Fruit fly (Drosophila melanogaster) whole organism, embryonic: ENCODE results near the gene CG8814.

Source experiments
- CG10274 ChIP-seq: fragments of 200-800 bp; sonication (Bioruptor generic); optimal IDR thresholded peaks from 3 replicates; lab custom pipeline; 2017; ENCODE audit warnings: missing biosample characterization, mild to moderate bottlenecking, missing genetic modification characterization
- CG10321 ChIP-seq: fragments of 200-800 bp; sonication (Bioruptor generic); IDR thresholded peaks from 2 replicates; pipeline ENCODE4 v1.3.6; 2022; ENCODE audit warnings: missing biosample characterization, missing genetic modification characterization
- CG12104 ChIP-seq: fragments of 200-800 bp; sonication (Bioruptor generic); optimal IDR thresholded peaks from 3 replicates; lab custom pipeline; 2016; ENCODE audit warnings: missing biosample characterization, missing genetic modification characterization
- CG12219 ChIP-seq: fragments of 200-800 bp; sonication (Bioruptor generic); optimal IDR thresholded peaks from 3 replicates; lab custom pipeline; 2018; ENCODE audit warnings: missing biosample characterization, mild to moderate bottlenecking, missing genetic modification characterization
- CG12299 ChIP-seq: fragments of 200-800 bp; sonication (Bioruptor generic); optimal IDR thresholded peaks from 2 replicates; lab custom pipeline; 2018; ENCODE audit warnings: missing biosample characterization, mild to moderate bottlenecking, missing genetic modification characterization
- CG12744 ChIP-seq: fragments of 200-800 bp; sonication (Bioruptor generic); optimal IDR thresholded peaks from 2 replicates; lab custom pipeline; 2016; ENCODE audit warnings: missing biosample characterization, missing genetic modification characterization
- CG13424 ChIP-seq: fragments of 200-800 bp; sonication (Bioruptor generic); optimal IDR thresholded peaks from 2 replicates; lab custom pipeline; 2019; ENCODE audit warnings: missing biosample characterization, mild to moderate bottlenecking, missing genetic modification characterization, moderate library complexity
- CG14667 ChIP-seq: fragments of 200-800 bp; sonication (Bioruptor generic); IDR thresholded peaks from 2 replicates; pipeline ENCODE4 v1.3.6; 2022; ENCODE audit warnings: missing biosample characterization, missing genetic modification characterization
- CG15073 ChIP-seq: fragments of 200-800 bp; sonication (Bioruptor generic); optimal IDR thresholded peaks from 2 replicates; lab custom pipeline; 2016; ENCODE audit warnings: missing biosample characterization, missing genetic modification characterization
- CG16813 ChIP-seq: fragments of 200-800 bp; sonication (Bioruptor generic); IDR thresholded peaks from 3 replicates; pipeline ENCODE4 v1.3.6; 2022; ENCODE audit warnings: missing biosample characterization, missing genetic modification characterization; ENCODE audit not compliant: partially characterized antibody
- CG17328 ChIP-seq: fragments of 200-800 bp; sonication (Bioruptor generic); IDR thresholded peaks from 2 replicates; pipeline ENCODE4 v1.3.6; 2022; ENCODE audit warnings: missing biosample characterization, missing genetic modification characterization
- CG1792 ChIP-seq: fragments of 200-800 bp; sonication (Bioruptor generic); optimal IDR thresholded peaks from 2 replicates; lab custom pipeline; 2016; ENCODE audit warnings: missing biosample characterization, missing genetic modification characterization
- CG18011 ChIP-seq: fragments of 200-800 bp; sonication (Bioruptor generic); optimal IDR thresholded peaks from 2 replicates; lab custom pipeline; 2017; ENCODE audit warnings: missing biosample characterization, missing genetic modification characterization, mild to moderate bottlenecking, moderate library complexity, missing genotype
- CG18764 ChIP-seq: fragments of 200-800 bp; sonication (Bioruptor generic); optimal IDR thresholded peaks from 3 replicates; lab custom pipeline; 2016; ENCODE audit warnings: missing biosample characterization, missing genetic modification characterization
- CG2199 ChIP-seq: fragments of 200-800 bp; sonication (Bioruptor generic); IDR thresholded peaks from 3 replicates; pipeline ENCODE4 v1.3.6; 2022; ENCODE audit warnings: missing biosample characterization, missing genetic modification characterization
- CG30431 ChIP-seq: fragments of 200-800 bp; sonication (Bioruptor generic); optimal IDR thresholded peaks from 2 replicates; lab custom pipeline; 2017; ENCODE audit warnings: missing biosample characterization, missing genetic modification characterization
- CG31365 ChIP-seq: fragments of 200-800 bp; sonication (Bioruptor generic); optimal IDR thresholded peaks from 2 replicates; lab custom pipeline; 2018; ENCODE audit warnings: missing biosample characterization, mild to moderate bottlenecking, missing genetic modification characterization
- CG3838 ChIP-seq: fragments of 200-800 bp; sonication (Bioruptor generic); optimal IDR thresholded peaks from 3 replicates; lab custom pipeline; 2016; ENCODE audit warnings: missing biosample characterization, missing genetic modification characterization
- CG43689 ChIP-seq: fragments of 200-800 bp; sonication (Bioruptor generic); IDR thresholded peaks from 2 replicates; pipeline ENCODE4 v1.3.6; 2022; ENCODE audit warnings: missing biosample characterization, missing genetic modification characterization
- CG6765 ChIP-seq: fragments of 200-800 bp; sonication (Bioruptor generic); optimal IDR thresholded peaks from 3 replicates; lab custom pipeline; 2017; ENCODE audit warnings: missing biosample characterization, mild to moderate bottlenecking, missing genetic modification characterization
- Doc3 ChIP-seq: fragments of 200-800 bp; sonication (Bioruptor generic); IDR thresholded peaks from 3 replicates; pipeline ENCODE4 v1.3.6; 2022; ENCODE audit warnings: missing biosample characterization, missing genetic modification characterization; ENCODE audit not compliant: partially characterized antibody
- E2f2 ChIP-seq: fragments of 200-800 bp; sonication (Bioruptor generic); IDR thresholded peaks from 2 replicates; pipeline ENCODE4 v1.3.6; 2022; ENCODE audit warnings: missing biosample characterization, missing genetic modification characterization
- Eip74EF ChIP-seq, 2 experiments: fragments of 200-800 bp in 1 of 2; fragments of >200 bp in 1 of 2; sonication (Bioruptor generic) in 1 of 2; optimal IDR thresholded peaks; 2 replicates each; lab custom pipeline; 2017 to 2019; ENCODE audit warnings: missing biosample characterization in 2 of 2, missing genetic modification characterization in 2 of 2, mild to moderate bottlenecking in 1 of 2, moderate library complexity in 1 of 2
- HmgZ ChIP-seq: fragments of 200-800 bp; sonication (Bioruptor generic); optimal IDR thresholded peaks from 2 replicates; lab custom pipeline; 2018; ENCODE audit warnings: missing biosample characterization, mild to moderate bottlenecking, missing genetic modification characterization
- Myb ChIP-seq: fragments of 200-800 bp; sonication (Bioruptor generic); optimal IDR thresholded peaks from 2 replicates; lab custom pipeline; 2016; ENCODE audit warnings: missing biosample characterization, missing genetic modification characterization
- NC2α ChIP-seq: fragments of 200-800 bp; sonication (Bioruptor generic); optimal IDR thresholded peaks from 2 replicates; lab custom pipeline; 2016; ENCODE audit warnings: missing biosample characterization, missing genetic modification characterization
- PHDP ChIP-seq: fragments of 200-800 bp; sonication (Bioruptor generic); optimal IDR thresholded peaks from 3 replicates; lab custom pipeline; 2018; ENCODE audit warnings: missing biosample characterization, mild to moderate bottlenecking, missing genetic modification characterization, moderate library complexity
- Ptx1 ChIP-seq: fragments of 200-800 bp; sonication (Bioruptor generic); IDR thresholded peaks from 2 replicates; pipeline ENCODE4 v1.3.6; 2022; ENCODE audit warnings: missing biosample characterization, missing genetic modification characterization
- Six4 ChIP-seq: fragments of 200-800 bp; sonication (Bioruptor generic); optimal IDR thresholded peaks from 2 replicates; lab custom pipeline; 2016; ENCODE audit warnings: missing biosample characterization, missing genetic modification characterization
- Tbp ChIP-seq: fragments of >200 bp; optimal IDR thresholded peaks from 2 replicates; lab custom pipeline; 2018; ENCODE audit warnings: missing biosample characterization, missing genetic modification characterization
- Trl ChIP-seq, 3 experiments: fragments of >200 bp in 2 of 3; fragments of 200-800 bp in 1 of 3; sonication (Bioruptor generic) in 1 of 3; optimal IDR thresholded peaks; 2 replicates in 1 of 3; 3 replicates in 2 of 3; lab custom pipeline; 2016 to 2017; ENCODE audit warnings: missing biosample characterization in 1 of 3, missing genetic modification characterization in 1 of 3
- ara ChIP-seq: fragments of 200-800 bp; sonication (Bioruptor generic); IDR thresholded peaks from 2 replicates; pipeline ENCODE4 v1.3.6; 2022; ENCODE audit warnings: missing biosample characterization, missing genetic modification characterization
- bcd ChIP-seq: fragments of 200-800 bp; sonication (Bioruptor generic); optimal IDR thresholded peaks from 2 replicates; lab custom pipeline; 2017; ENCODE audit warnings: missing biosample characterization, mild to moderate bottlenecking, missing genetic modification characterization
- btn ChIP-seq: fragments of 200-800 bp; sonication (Bioruptor generic); optimal IDR thresholded peaks from 2 replicates; lab custom pipeline; 2016; ENCODE audit warnings: missing biosample characterization, missing genetic modification characterization
- cg ChIP-seq: fragments of 200-800 bp; sonication (Bioruptor generic); optimal IDR thresholded peaks from 3 replicates; lab custom pipeline; 2019; ENCODE audit warnings: missing biosample characterization, mild to moderate bottlenecking, missing genetic modification characterization, moderate library complexity
- chn ChIP-seq: fragments of 200-800 bp; sonication (Bioruptor generic); optimal IDR thresholded peaks from 2 replicates; lab custom pipeline; 2016; ENCODE audit warnings: missing biosample characterization, missing genetic modification characterization
- dati ChIP-seq: fragments of 200-800 bp; sonication (Bioruptor generic); IDR thresholded peaks from 2 replicates; pipeline ENCODE4 v1.3.6; 2022; ENCODE audit warnings: missing biosample characterization, missing genetic modification characterization
- dpn ChIP-seq, 2 experiments: fragments of 200-800 bp; sonication (Bioruptor generic); optimal IDR thresholded peaks; 3 replicates each; lab custom pipeline; 2016; ENCODE audit warnings: missing biosample characterization in 2 of 2, missing genetic modification characterization in 2 of 2
- gem ChIP-seq: fragments of 200-800 bp; sonication (Bioruptor generic); optimal IDR thresholded peaks from 2 replicates; lab custom pipeline; 2019; ENCODE audit warnings: missing biosample characterization, mild to moderate bottlenecking, missing genetic modification characterization, moderate library complexity
- mirr ChIP-seq: fragments of 200-800 bp; sonication (Bioruptor generic); optimal IDR thresholded peaks from 3 replicates; lab custom pipeline; 2018; ENCODE audit warnings: missing biosample characterization, mild to moderate bottlenecking, missing genetic modification characterization
- nerfin-1 ChIP-seq: fragments of 200-800 bp; sonication (Bioruptor generic); optimal IDR thresholded peaks from 3 replicates; lab custom pipeline; 2019; ENCODE audit warnings: missing biosample characterization, mild to moderate bottlenecking, missing genetic modification characterization, moderate library complexity
- nerfin-2 ChIP-seq: fragments of 200-800 bp; sonication (Bioruptor generic); IDR thresholded peaks from 2 replicates; pipeline ENCODE4 v1.3.6; 2022; ENCODE audit warnings: missing biosample characterization, missing genetic modification characterization; ENCODE audit not compliant: partially characterized antibody
- prd ChIP-seq, 3 experiments: fragments of >200 bp in 2 of 3; fragments of 200-800 bp in 1 of 3; sonication (Bioruptor generic) in 1 of 3; optimal IDR thresholded peaks in 2 of 3; IDR thresholded peaks in 1 of 3; 2 replicates in 2 of 3; 3 replicates in 1 of 3; pipeline versions ENCODE4 v1.3.6 to Lab custom; 2017 to 2022; ENCODE audit warnings: missing biosample characterization in 1 of 3, missing genetic modification characterization in 1 of 3
- pros ChIP-seq: fragments of 200-800 bp; sonication (Bioruptor generic); optimal IDR thresholded peaks from 3 replicates; lab custom pipeline; 2019; ENCODE audit warnings: missing biosample characterization, mild to moderate bottlenecking, missing genetic modification characterization, moderate library complexity
- psq ChIP-seq: fragments of 200-800 bp; sonication (Bioruptor generic); optimal IDR thresholded peaks from 2 replicates; lab custom pipeline; 2017; ENCODE audit warnings: missing biosample characterization, missing genetic modification characterization
- pum ChIP-seq: fragments of 200-800 bp; sonication (Bioruptor generic); optimal IDR thresholded peaks from 2 replicates; lab custom pipeline; 2016; ENCODE audit warnings: missing biosample characterization, missing genetic modification characterization
- trh ChIP-seq: fragments of 200-800 bp; sonication (Bioruptor generic); optimal IDR thresholded peaks from 2 replicates; lab custom pipeline; 2016; ENCODE audit warnings: missing biosample characterization, missing genetic modification characterization
- vfl ChIP-seq: fragments of 200-800 bp; sonication (Bioruptor generic); optimal IDR thresholded peaks from 2 replicates; lab custom pipeline; 2016; ENCODE audit warnings: missing biosample characterization, missing genetic modification characterization
- z ChIP-seq: fragments of 200-800 bp; sonication (Bioruptor generic); IDR thresholded peaks from 3 replicates; pipeline ENCODE4 v1.3.6; 2022; ENCODE audit warnings: missing biosample characterization, missing genetic modification characterization
- zf30C ChIP-seq: fragments of 200-800 bp; sonication (Bioruptor generic); optimal IDR thresholded peaks from 3 replicates; lab custom pipeline; 2018; ENCODE audit warnings: missing biosample characterization, mild to moderate bottlenecking, missing genetic modification characterization

CG8814 gene

dm6 chr2L:2830341-2830800 is 44.3 kb upstream of the CG8814 start (continued):
- TF ChIP-seq Myb (GFP tag; lab: Kevin White, UChicago) (peak; percentile 6), CG12104 (peak; percentile 91), prd (optimal IDR thresholded peaks at IDR 0.05; lab: Kevin White, UChicago) (no peak), prd (GFP tag; IDR thresholded peaks at IDR 0.05; lab: Robert Waterston, UW) (peak; percentile 82), nerfin-2 (no peak), CG31365 (tag; lab: Kevin White, UChicago) (no peak), pum (GFP tag; lab: Kevin White, UChicago) (peak; percentile 60), CG1792 (GFP tag; lab: Kevin White, UChicago) (no peak), CG30431 (GFP tag; lab: Kevin White, UChicago) (peak; percentile 77), HmgZ (tag; lab: Kevin White, UChicago) (peak; percentile 51), CG16813 (no peak), PHDP (peak; percentile 85), Trl (optimal IDR thresholded peaks at IDR 0.05; lab: Kevin White, UChicago) (peak in 1 of 2 experiments; percentile 41), Trl (GFP tag; optimal IDR thresholded peaks at IDR 0.05; lab: Kevin White, UChicago) (peak; percentile 35), Ptx1 (GFP tag; lab: Robert Waterston, UW) (peak; percentile 78), nerfin-1 (tag; lab: Kevin White, UChicago) (peak; percentile 87), CG10321 (GFP tag; lab: Robert Waterston, UW) (peak; percentile 31; the same call in 1 of the 2 replicates), CG12299 (tag; lab: Kevin White, UChicago) (peak; percentile 61), trh (GFP tag; lab: Kevin White, UChicago) (peak; percentile 73), zf30C (GFP tag; lab: Kevin White, UChicago) (peak; percentile 80), dati (GFP tag; lab: Robert Waterston, UW) (0 out of 2 replicates have a peak, but pooled peaks have one; percentile 3), bcd (peak; percentile 90), CG13424 (peak; percentile 95), mirr (GFP tag; lab: Kevin White, UChicago) (no peak), CG15073 (GFP tag; lab: Kevin White, UChicago) (no peak), ara (GFP tag; lab: Robert Waterston, UW) (peak; percentile 70), CG6765 (GFP tag; lab: Kevin White, UChicago) (peak; percentile 87), CG10274 (GFP tag; lab: Kevin White, UChicago) (peak; percentile 62), CG43689 (no peak), CG12219 (peak; percentile 72), pros (peak; percentile 6), CG17328 (GFP tag; lab: Robert Waterston, UW) (no peak; the same call in none of the 2 replicates), vfl (GFP tag; lab: Kevin White, UChicago) (peak; percentile 59), chn (GFP tag; lab: Kevin White, UChicago) (peak; percentile 68), CG3838 (GFP tag; lab: Kevin White, UChicago) (peak; percentile 60), CG18764 (GFP tag; lab: Kevin White, UChicago) (peak; percentile 69), btn (GFP tag; lab: Kevin White, UChicago) (no peak), Tbp (GFP tag; lab: Kevin White, UChicago) (no peak), NC2α (GFP tag; lab: Kevin White, UChicago) (no peak), CG18011 (GFP tag; lab: Kevin White, UChicago) (peak; percentile 53), Eip74EF (GFP tag; optimal IDR thresholded peaks at IDR 0.05; lab: Kevin White, UChicago) (peak in 1 of 2 experiments; percentile 93), cg (no peak), z (no peak), CG12744 (peak; percentile 46), E2f2 (peak; percentile 55), CG2199 (GFP tag; lab: Robert Waterston, UW) (no peak), gem (peak; percentile 95), psq (GFP tag; lab: Kevin White, UChicago) (no peak), CG14667 (GFP tag; lab: Robert Waterston, UW) (peak; percentile 57; the same call in 1 of the 2 replicates), dpn (GFP tag; optimal IDR thresholded peaks at IDR 0.05; lab: Kevin White, UChicago) (peak; percentile 70 to 79), Doc3 (GFP tag; lab: Robert Waterston, UW) (no peak), Six4 (peak; percentile 86)
